Fruit fly (Drosophila melanogaster) whole organism, embryonic: ENCODE results near the gene N.

Experiments used
- Blimp-1 ChIP-seq: fragments of 200-800 bp; sonication (Bioruptor generic); optimal IDR thresholded peaks from 3 replicates; lab custom pipeline; 2018; ENCODE audit warnings: missing biosample characterization, missing genetic modification characterization, mild to moderate bottlenecking, moderate library complexity, missing genetic modification reagents
- CG10543 ChIP-seq: fragments of 200-800 bp; sonication (Bioruptor generic); optimal IDR thresholded peaks from 3 replicates; lab custom pipeline; 2017; ENCODE audit warnings: missing biosample characterization, mild to moderate bottlenecking, missing genetic modification characterization, moderate library complexity
- CG12219 ChIP-seq: fragments of 200-800 bp; sonication (Bioruptor generic); optimal IDR thresholded peaks from 3 replicates; lab custom pipeline; 2018; ENCODE audit warnings: missing biosample characterization, mild to moderate bottlenecking, missing genetic modification characterization
- CG12769 ChIP-seq: fragments of 200-800 bp; sonication (Bioruptor generic); optimal IDR thresholded peaks from 2 replicates; lab custom pipeline; 2019; ENCODE audit warnings: missing biosample characterization, mild to moderate bottlenecking, missing genetic modification characterization, moderate library complexity
- CG13287 ChIP-seq: fragments of 200-800 bp; sonication (Bioruptor generic); IDR thresholded peaks from 2 replicates; pipeline ENCODE4 v1.3.6; 2022; ENCODE audit warnings: missing biosample characterization, missing genetic modification characterization; ENCODE audit not compliant: partially characterized antibody
- CG13775 ChIP-seq: fragments of 200-800 bp; sonication (Bioruptor generic); optimal IDR thresholded peaks from 3 replicates; lab custom pipeline; 2017; ENCODE audit warnings: missing biosample characterization, mild to moderate bottlenecking, missing genetic modification characterization
- CG13894 ChIP-seq: fragments of 200-800 bp; sonication (Bioruptor generic); optimal IDR thresholded peaks from 3 replicates; lab custom pipeline; 2018; ENCODE audit warnings: missing biosample characterization, mild to moderate bottlenecking, missing genetic modification characterization, moderate library complexity
- CG14050 ChIP-seq: fragments of 200-800 bp; sonication (Bioruptor generic); IDR thresholded peaks from 3 replicates; pipeline ENCODE4 v1.3.6; 2022; ENCODE audit warnings: missing biosample characterization, missing genetic modification characterization
- CG1602 ChIP-seq: fragments of 200-800 bp; sonication (Bioruptor generic); optimal IDR thresholded peaks from 3 replicates; lab custom pipeline; 2016; ENCODE audit warnings: missing biosample characterization, missing genetic modification characterization
- CG17186 ChIP-seq: fragments of 200-800 bp; sonication (Bioruptor generic); optimal IDR thresholded peaks from 3 replicates; lab custom pipeline; 2017; ENCODE audit warnings: missing biosample characterization, missing genetic modification reagents, missing genetic modification characterization
- CG1792 ChIP-seq: fragments of 200-800 bp; sonication (Bioruptor generic); optimal IDR thresholded peaks from 2 replicates; lab custom pipeline; 2016; ENCODE audit warnings: missing biosample characterization, missing genetic modification characterization
- CG1832 ChIP-seq: fragments of 200-800 bp; sonication (Bioruptor generic); optimal IDR thresholded peaks from 2 replicates; lab custom pipeline; 2017; ENCODE audit warnings: missing biosample characterization, mild to moderate bottlenecking, missing genetic modification characterization, inconsistent platforms
- CG3163 ChIP-seq: fragments of 200-800 bp; sonication (Bioruptor generic); optimal IDR thresholded peaks from 3 replicates; lab custom pipeline; 2016; ENCODE audit warnings: missing biosample characterization, missing genetic modification characterization
- CG3995 ChIP-seq: fragments of 200-800 bp; sonication (Bioruptor generic); optimal IDR thresholded peaks from 3 replicates; lab custom pipeline; 2016; ENCODE audit warnings: missing biosample characterization, missing genetic modification characterization
- CG4617 ChIP-seq: fragments of 200-800 bp; sonication (Bioruptor generic); optimal IDR thresholded peaks from 3 replicates; lab custom pipeline; 2016; ENCODE audit warnings: missing biosample characterization, missing genetic modification characterization, borderline replicate concordance
- CG6175 ChIP-seq: fragments of 200-800 bp; sonication (Bioruptor generic); IDR thresholded peaks from 3 replicates; pipeline ENCODE4 v1.3.6; 2022; ENCODE audit warnings: missing biosample characterization, missing genetic modification characterization
- CG6791 ChIP-seq: fragments of 200-800 bp; sonication (Bioruptor generic); IDR thresholded peaks from 3 replicates; pipeline ENCODE4 v1.3.6; 2022; ENCODE audit warnings: missing biosample characterization, missing genetic modification characterization; ENCODE audit not compliant: partially characterized antibody
- CG9215 ChIP-seq: fragments of 200-800 bp; sonication (Bioruptor generic); IDR thresholded peaks from 2 replicates; pipeline ENCODE4 v1.3.6; 2022; ENCODE audit warnings: missing biosample characterization, missing genetic modification characterization
- CG9797 ChIP-seq: fragments of 200-800 bp; sonication (Bioruptor generic); optimal IDR thresholded peaks from 3 replicates; lab custom pipeline; 2018; ENCODE audit warnings: missing biosample characterization, mild to moderate bottlenecking, missing genetic modification characterization
- CG9817 ChIP-seq: fragments of 200-800 bp; sonication (Bioruptor generic); optimal IDR thresholded peaks from 2 replicates; lab custom pipeline; 2018; ENCODE audit warnings: missing biosample characterization, mild to moderate bottlenecking, missing genetic modification characterization, moderate library complexity
- Ets65A ChIP-seq: fragments of 200-800 bp; sonication (Bioruptor generic); peaks from one replicate; lab custom pipeline; 2016; ENCODE audit warnings: missing biosample characterization, missing genetic modification characterization
- MTF-1 ChIP-seq: fragments of 200-800 bp; sonication (Bioruptor generic); optimal IDR thresholded peaks from 2 replicates; lab custom pipeline; 2018; ENCODE audit warnings: missing biosample characterization, mild to moderate bottlenecking, missing genetic modification characterization, borderline replicate concordance
- Sin3A ChIP-seq: fragments of >200 bp; optimal IDR thresholded peaks from 2 replicates; lab custom pipeline; 2018
- Sox100B ChIP-seq: fragments of 200-800 bp; sonication (Bioruptor generic); optimal IDR thresholded peaks from 3 replicates; lab custom pipeline; 2018; ENCODE audit warnings: missing biosample characterization, mild to moderate bottlenecking, missing genetic modification characterization
- Spps ChIP-seq: fragments of 200-800 bp; sonication (Bioruptor generic); optimal IDR thresholded peaks from 2 replicates; lab custom pipeline; 2018; ENCODE audit warnings: missing biosample characterization, mild to moderate bottlenecking, missing genetic modification characterization
- Taf1 ChIP-seq: fragments of 200-800 bp; sonication (Bioruptor generic); IDR thresholded peaks from 2 replicates; pipeline ENCODE4 v1.3.6; 2022; ENCODE audit warnings: missing biosample characterization, missing genetic modification characterization
- Xrp1 ChIP-seq: fragments of 200-800 bp; sonication (Bioruptor generic); IDR thresholded peaks from 2 replicates; pipeline ENCODE4 v1.3.6; 2022; ENCODE audit warnings: missing biosample characterization, missing genetic modification characterization
- aop ChIP-seq: fragments of 200-800 bp; sonication (Bioruptor generic); IDR thresholded peaks from 2 replicates; pipeline ENCODE4 v1.3.6; 2022; ENCODE audit warnings: missing biosample characterization, missing genetic modification characterization
- corto ChIP-seq: fragments of 200-800 bp; sonication (Bioruptor generic); optimal IDR thresholded peaks from 2 replicates; lab custom pipeline; 2016; ENCODE audit warnings: missing biosample characterization, mild to moderate bottlenecking, missing genetic modification characterization, moderate library complexity
- crc ChIP-seq: fragments of 200-800 bp; sonication (Bioruptor generic); optimal IDR thresholded peaks from 2 replicates; lab custom pipeline; 2016; ENCODE audit warnings: missing biosample characterization, missing genetic modification characterization
- cwo ChIP-seq: fragments of 200-800 bp; sonication (Bioruptor generic); optimal IDR thresholded peaks from 3 replicates; lab custom pipeline; 2017; ENCODE audit warnings: missing biosample characterization, missing genetic modification characterization, mild to moderate bottlenecking, moderate library complexity, missing genetic modification reagents
- dati ChIP-seq: fragments of 200-800 bp; sonication (Bioruptor generic); IDR thresholded peaks from 2 replicates; pipeline ENCODE4 v1.3.6; 2022; ENCODE audit warnings: missing biosample characterization, missing genetic modification characterization
- disco-r ChIP-seq: fragments of 200-800 bp; sonication (Bioruptor generic); optimal IDR thresholded peaks from 2 replicates; lab custom pipeline; 2016; ENCODE audit warnings: missing biosample characterization, missing genetic modification characterization
- dm ChIP-seq: fragments of 200-800 bp; sonication (Bioruptor generic); optimal IDR thresholded peaks from 3 replicates; lab custom pipeline; 2016; ENCODE audit warnings: missing biosample characterization, missing genetic modification characterization
- dpn ChIP-seq, 2 experiments: fragments of 200-800 bp; sonication (Bioruptor generic); optimal IDR thresholded peaks; 3 replicates each; lab custom pipeline; 2016; ENCODE audit warnings: missing biosample characterization in 2 of 2, missing genetic modification characterization in 2 of 2
- gce ChIP-seq: fragments of 200-800 bp; sonication (Bioruptor generic); IDR thresholded peaks from 3 replicates; pipeline ENCODE4 v1.3.6; 2022; ENCODE audit warnings: missing biosample characterization, missing genetic modification characterization
- gem ChIP-seq: fragments of 200-800 bp; sonication (Bioruptor generic); optimal IDR thresholded peaks from 2 replicates; lab custom pipeline; 2019; ENCODE audit warnings: missing biosample characterization, mild to moderate bottlenecking, missing genetic modification characterization, moderate library complexity
- luna ChIP-seq: fragments of 200-800 bp; sonication (Bioruptor generic); optimal IDR thresholded peaks from 2 replicates; lab custom pipeline; 2016; ENCODE audit warnings: missing biosample characterization, missing genetic modification characterization
- pho ChIP-seq: fragments of 200-800 bp; sonication (Bioruptor generic); optimal IDR thresholded peaks from 2 replicates; lab custom pipeline; 2016; ENCODE audit warnings: missing biosample characterization, missing genetic modification characterization
- phol ChIP-seq: fragments of 200-800 bp; sonication (Bioruptor generic); optimal IDR thresholded peaks from 3 replicates; lab custom pipeline; 2018; ENCODE audit warnings: missing biosample characterization, mild to moderate bottlenecking, missing genetic modification characterization, moderate library complexity
- prd ChIP-seq, 3 experiments: fragments of >200 bp in 2 of 3; fragments of 200-800 bp in 1 of 3; sonication (Bioruptor generic) in 1 of 3; optimal IDR thresholded peaks in 2 of 3; IDR thresholded peaks in 1 of 3; 2 replicates in 2 of 3; 3 replicates in 1 of 3; pipeline versions ENCODE4 v1.3.6 to Lab custom; 2017 to 2022; ENCODE audit warnings: missing biosample characterization in 1 of 3, missing genetic modification characterization in 1 of 3
- ro ChIP-seq: fragments of 200-800 bp; sonication (Bioruptor generic); IDR thresholded peaks from 2 replicates; pipeline ENCODE4 v1.3.6; 2022; ENCODE audit warnings: missing biosample characterization, missing genetic modification characterization
- slbo ChIP-seq: fragments of 200-800 bp; sonication (Bioruptor generic); IDR thresholded peaks from 2 replicates; pipeline ENCODE4 v1.3.6; 2022; ENCODE audit warnings: missing biosample characterization, missing genetic modification characterization
- sob ChIP-seq: fragments of 200-800 bp; sonication (Bioruptor generic); IDR thresholded peaks from 2 replicates; pipeline ENCODE4 v1.3.6; 2022; ENCODE audit warnings: missing biosample characterization, missing genetic modification characterization
- tll ChIP-seq, 2 experiments: fragments of 200-800 bp in 1 of 2; fragments of >200 bp in 1 of 2; sonication (Bioruptor generic) in 1 of 2; optimal IDR thresholded peaks; 2 replicates each; lab custom pipeline; 2017 to 2019; ENCODE audit warnings: missing biosample characterization in 2 of 2, missing genetic modification characterization in 2 of 2, mild to moderate bottlenecking in 1 of 2, moderate library complexity in 1 of 2
- unc-4 ChIP-seq: fragments of 200-800 bp; sonication (Bioruptor generic); IDR thresholded peaks from 2 replicates; pipeline ENCODE4 v1.3.6; 2022; ENCODE audit warnings: missing biosample characterization, missing genetic modification characterization; ENCODE audit not compliant: partially characterized antibody
- wor ChIP-seq: fragments of 200-800 bp; sonication (Bioruptor generic); IDR thresholded peaks from 2 replicates; pipeline ENCODE4 v1.3.6; 2022; ENCODE audit warnings: missing biosample characterization, missing genetic modification characterization
- z ChIP-seq: fragments of 200-800 bp; sonication (Bioruptor generic); IDR thresholded peaks from 3 replicates; pipeline ENCODE4 v1.3.6; 2022; ENCODE audit warnings: missing biosample characterization, missing genetic modification characterization

Gene N

dm6 chrX:3205887-3206794 is 71.5 kb downstream of the N start (continued):
- TF ChIP-seq disco-r (GFP tag; lab: Kevin White, UChicago) = peak; percentile 25
- TF ChIP-seq corto (GFP tag; lab: Kevin White, UChicago) = no peak
- peak; percentile 62 for TF ChIP-seq CG12219 (GFP tag; lab: Kevin White, UChicago)
- no peak for TF ChIP-seq luna (GFP tag; lab: Kevin White, UChicago)
- peak; percentile 48; the same call in 1 of the 3 replicates for TF ChIP-seq CG14050 (GFP tag; lab: Robert Waterston, UW)
- peak; percentile 78 for TF ChIP-seq Xrp1 (GFP tag; lab: Robert Waterston, UW)
- no peak for TF ChIP-seq CG6791 (GFP tag; lab: Robert Waterston, UW)
- peak; percentile 10 for TF ChIP-seq CG3163 (GFP tag; lab: Kevin White, UChicago)
- no peak for TF ChIP-seq dm (GFP tag; lab: Kevin White, UChicago)
- no peak for TF ChIP-seq prd (optimal IDR thresholded peaks at IDR 0.05; lab: Kevin White, UChicago)
- peak; percentile 68 for TF ChIP-seq prd (GFP tag; IDR thresholded peaks at IDR 0.05; lab: Robert Waterston, UW)
- peak; percentile 52 for TF ChIP-seq Taf1 (GFP tag; lab: Robert Waterston, UW)
- peak; percentile 65; the same call in 1 of the 3 replicates for TF ChIP-seq gce (GFP tag; lab: Robert Waterston, UW)
- peak; percentile 63 for TF ChIP-seq dati (GFP tag; lab: Robert Waterston, UW)
- peak; percentile 58 for TF ChIP-seq Blimp-1 (GFP tag; lab: Kevin White, UChicago)
- peak; percentile 48 for TF ChIP-seq phol (tag; lab: Kevin White, UChicago)
- peak; percentile 69 for TF ChIP-seq cwo (GFP tag; lab: Kevin White, UChicago)
- TF ChIP-seq CG9215 = peak; percentile 50
- TF ChIP-seq unc-4 (GFP tag; lab: Robert Waterston, UW) = no peak
- TF ChIP-seq CG9817 (tag; lab: Kevin White, UChicago) = peak; percentile 48
- TF ChIP-seq sob (GFP tag; lab: Robert Waterston, UW) = peak; percentile 76
- TF ChIP-seq MTF-1 (GFP tag; lab: Kevin White, UChicago) = peak; percentile 51
- TF ChIP-seq dpn (GFP tag; optimal IDR thresholded peaks at IDR 0.05; lab: Kevin White, UChicago) = peak; percentile 61 to 70
- TF ChIP-seq CG13894 (tag; lab: Kevin White, UChicago) = peak; percentile 52
- peak; percentile 41 for TF ChIP-seq CG12769 (tag; lab: Kevin White, UChicago)
- peak; percentile 55 for TF ChIP-seq pho (GFP tag; lab: Kevin White, UChicago)
- TF ChIP-seq slbo (GFP tag; lab: Robert Waterston, UW) = peak; percentile 77
- TF ChIP-seq CG3995 (GFP tag; lab: Kevin White, UChicago) = no peak
- no peak for TF ChIP-seq CG17186 (GFP tag; lab: Kevin White, UChicago)
- peak; percentile 43 for TF ChIP-seq crc
- TF ChIP-seq CG13775 (GFP tag; lab: Kevin White, UChicago) = peak; percentile 21
- TF ChIP-seq CG13287 (GFP tag; lab: Robert Waterston, UW) = peak; percentile 26; the same call in 1 of the 2 replicates
- no peak for TF ChIP-seq CG9797 (GFP tag; lab: Kevin White, UChicago)
- peak; percentile 93 for TF ChIP-seq Ets65A (GFP tag; lab: Kevin White, UChicago)
- TF ChIP-seq CG10543 (GFP tag; lab: Kevin White, UChicago) = peak; percentile 23
- peak; percentile 36; the same call in 1 of the 2 replicates for TF ChIP-seq wor (GFP tag; lab: Robert Waterston, UW)
- no peak for TF ChIP-seq CG6175
- peak; percentile 87 for TF ChIP-seq z (GFP tag; lab: Robert Waterston, UW)
- TF ChIP-seq tll (GFP tag; optimal IDR thresholded peaks at IDR 0.05; lab: Kevin White, UChicago) = no peak
- no peak for TF ChIP-seq CG1832
- no peak for TF ChIP-seq Spps (tag; lab: Kevin White, UChicago)
- TF ChIP-seq CG1792 (GFP tag; lab: Kevin White, UChicago) = peak; percentile 45
- peak; percentile 17 for TF ChIP-seq CG1602 (GFP tag; lab: Kevin White, UChicago)
- no peak for TF ChIP-seq Sin3A (lab: Kevin White, UChicago)
- TF ChIP-seq Sox100B (GFP tag; lab: Kevin White, UChicago) = peak; percentile 36
- TF ChIP-seq ro (GFP tag; lab: Robert Waterston, UW) = 0 out of 2 replicates have a peak, but pooled peaks have one; percentile 50
- peak; percentile 62 for TF ChIP-seq gem
- no peak for TF ChIP-seq CG4617
- TF ChIP-seq aop (GFP tag; lab: Robert Waterston, UW) = no peak
